Worm (Caenorhabditis elegans) whole organism, mixed stage, embryonic: ENCODE results near the gene Y17D7C.2.

Experiments used
- blmp-1 ChIP-seq: fragments of 150-350 bp; optimal IDR thresholded peaks from 2 replicates; lab custom pipeline; 2014; ENCODE audit warnings: missing biosample characterization, missing genetic modification characterization
- ceh-83 ChIP-seq: fragments of 200-800 bp; sonication (Bioruptor generic); optimal IDR thresholded peaks from 2 replicates; lab custom pipeline; 2018; ENCODE audit warnings: mild to moderate bottlenecking, missing genetic modification characterization, missing compliant biosample characterization
- lin-13 ChIP-seq: fragments of 150-350 bp; optimal IDR thresholded peaks from 2 replicates; lab custom pipeline; 2014; ENCODE audit warnings: missing biosample characterization, missing genetic modification characterization
- mab-5 ChIP-seq: fragments of 150-350 bp; optimal IDR thresholded peaks from 2 replicates; lab custom pipeline; 2014; ENCODE audit warnings: missing biosample characterization, missing genetic modification characterization
- nhr-12 ChIP-seq: fragments of 150-350 bp; optimal IDR thresholded peaks from 2 replicates; lab custom pipeline; 2014; ENCODE audit warnings: missing biosample characterization, missing genetic modification characterization
- nhr-76 ChIP-seq: sonication (generic microtip); optimal IDR thresholded peaks from 2 replicates; lab custom pipeline; 2017; ENCODE audit warnings: missing biosample characterization, missing genetic modification characterization
- pha-4 ChIP-seq: fragments of 150-350 bp; optimal IDR thresholded peaks from 2 replicates; lab custom pipeline; 2018; ENCODE audit warnings: missing biosample characterization, missing genetic modification reagents, missing genetic modification characterization
- snpc-4 ChIP-seq: fragments of 150-350 bp; optimal IDR thresholded peaks from 2 replicates; lab custom pipeline; 2014; ENCODE audit warnings: missing biosample characterization, missing genetic modification characterization
- sptf-1 ChIP-seq: sonication (generic microtip); optimal IDR thresholded peaks from 2 replicates; lab custom pipeline; 2017; ENCODE audit warnings: mild to moderate bottlenecking, missing genetic modification characterization, moderate library complexity, missing compliant biosample characterization
- unc-120 ChIP-seq: sonication (generic microtip); optimal IDR thresholded peaks from 2 replicates; lab custom pipeline; 2017; ENCODE audit warnings: missing genetic modification characterization, missing compliant biosample characterization; ENCODE audit not compliant: poor library complexity, severe bottlenecking
- unc-62 ChIP-seq: fragments of 150-350 bp; optimal IDR thresholded peaks from 2 replicates; lab custom pipeline; 2014; ENCODE audit warnings: missing biosample characterization, missing genetic modification reagents, missing genetic modification characterization
- ztf-11 ChIP-seq: fragments of 150-350 bp; optimal IDR thresholded peaks from 2 replicates; lab custom pipeline; 2014; ENCODE audit warnings: missing biosample characterization, missing genetic modification characterization

DNA sequence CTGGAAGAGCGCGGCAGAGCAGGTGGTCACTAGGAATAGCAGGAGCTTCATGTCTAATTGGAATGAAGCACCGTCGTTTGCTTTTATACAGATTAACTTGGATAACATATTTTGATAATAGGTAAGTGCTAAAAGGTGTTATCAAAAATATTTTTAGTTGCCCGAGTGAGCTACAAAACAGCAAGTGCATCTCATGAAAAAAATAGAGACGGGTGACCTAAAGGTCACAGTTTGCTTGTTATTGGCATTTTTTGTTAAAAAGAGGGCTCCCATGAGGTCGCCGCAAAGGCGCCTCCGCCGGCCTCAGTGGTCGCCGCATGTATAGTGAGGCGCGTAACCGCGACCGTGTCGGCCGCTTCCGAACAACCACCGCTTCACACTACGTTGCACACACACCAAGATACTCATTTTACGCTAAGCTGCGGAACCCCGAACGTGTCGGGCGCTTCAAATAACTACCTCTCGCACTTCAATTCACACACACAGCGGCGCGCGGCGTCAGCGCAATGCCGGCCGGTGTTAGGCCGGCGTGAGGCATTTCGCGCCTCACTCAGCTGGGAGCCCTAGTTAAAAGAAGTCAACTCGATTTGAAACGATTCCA is 9.6 kb upstream of the Y17D7C.2 start, which contains the start of gene asp-19:
- TF ChIP-seq unc-62 (GFP tag; lab: Kevin White, UChicago), result no peak
- TF ChIP-seq lin-13 (tag; lab: Kevin White, UChicago), result no peak
- TF ChIP-seq mab-5 (tag; lab: Kevin White, UChicago), result no peak
- no peak for TF ChIP-seq nhr-12 (tag; lab: Kevin White, UChicago)
- no peak for TF ChIP-seq blmp-1 (tag; lab: Kevin White, UChicago)
- TF ChIP-seq pha-4 (tag; lab: Kevin White, UChicago), result no peak
- TF ChIP-seq ceh-83, result no peak
- TF ChIP-seq nhr-76 (tag; lab: Kevin White, UChicago), result no peak
- no peak for TF ChIP-seq snpc-4
- no peak for TF ChIP-seq sptf-1 (tag; lab: Kevin White, UChicago)
- no peak for TF ChIP-seq unc-120 (tag; lab: Kevin White, UChicago)
- TF ChIP-seq ztf-11 (tag; lab: Kevin White, UChicago), result no peak
